Worm (Caenorhabditis elegans): ENCODE results near the gene R03H10.11.

DNA sequence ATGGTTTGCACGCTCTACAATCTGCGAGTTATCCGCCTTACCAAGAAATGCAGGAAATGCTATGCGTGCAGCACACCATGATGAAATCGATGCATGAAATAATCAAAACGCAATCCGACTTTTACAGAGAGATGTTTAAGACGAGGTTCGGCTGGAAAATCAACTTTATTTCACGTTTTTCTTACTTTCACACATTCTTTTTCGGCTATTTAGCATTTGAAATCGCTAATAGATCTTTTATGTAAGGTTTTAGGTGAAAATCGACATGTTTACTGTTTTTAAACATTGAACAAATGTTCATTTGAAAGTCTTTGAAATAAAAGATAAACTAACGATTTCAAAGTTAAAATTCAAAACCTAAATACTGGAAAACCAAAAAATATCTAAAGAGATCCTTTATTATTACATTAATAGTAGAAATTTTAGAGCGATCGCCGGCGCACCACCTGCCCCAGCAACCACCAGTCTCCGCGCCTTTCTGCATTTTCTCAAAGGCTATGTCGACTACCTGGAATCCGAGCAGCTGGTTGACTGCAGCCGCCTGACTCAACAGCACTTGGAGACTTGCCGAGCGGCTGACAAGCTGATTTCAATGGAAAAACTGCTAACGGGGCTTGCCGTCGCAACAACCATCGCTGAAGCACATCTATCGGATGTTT is 45.8 kb downstream of the R03H10.11 start:
- TF ChIP-seq cebp-2 (GFP tag; IDR thresholded peaks at IDR 0.05) (peak; percentile 91), aptf-2 (GFP tag; conservative IDR thresholded peaks at IDR 0.05) (no peak)

Measured in whole organism, young adult.